Fruit fly (Drosophila melanogaster) whole organism, adult: Measurements from ENCODE around the gene fy.
A peak's percentile ranks its signal among the peaks of the same experiment; 100 is the strongest.

ENCODE experiments used
- CG11617 ChIP-seq: fragments of 200-800 bp; sonication (Bioruptor generic); optimal IDR thresholded peaks from 2 replicates; lab custom pipeline; 2017; ENCODE audit warnings: mild to moderate bottlenecking, missing biosample characterization, missing genetic modification reagents, missing genetic modification characterization
- CG12768 ChIP-seq: fragments of 200-800 bp; sonication (Bioruptor generic); optimal IDR thresholded peaks from 2 replicates; lab custom pipeline; 2017; ENCODE audit warnings: missing biosample characterization, missing genetic modification characterization, mild to moderate bottlenecking, moderate library complexity, missing genetic modification reagents
- CG14711 ChIP-seq: fragments of 200-800 bp; sonication (Bioruptor generic); optimal IDR thresholded peaks from 2 replicates; lab custom pipeline; 2018; ENCODE audit warnings: missing biosample characterization, mild to moderate bottlenecking, missing genetic modification characterization, moderate library complexity
- CG1620 ChIP-seq: fragments of 200-800 bp; sonication (Bioruptor generic); optimal IDR thresholded peaks from 2 replicates; lab custom pipeline; 2016; ENCODE audit warnings: missing biosample characterization, missing genetic modification characterization
- CG33017 ChIP-seq: fragments of 200-800 bp; sonication (Bioruptor generic); optimal IDR thresholded peaks from 2 replicates; lab custom pipeline; 2018; ENCODE audit warnings: missing biosample characterization, mild to moderate bottlenecking, missing genetic modification characterization, moderate library complexity
- CG5204 ChIP-seq: fragments of 200-800 bp; sonication (Bioruptor generic); optimal IDR thresholded peaks from 2 replicates; lab custom pipeline; 2016; ENCODE audit warnings: missing biosample characterization, missing genetic modification characterization
- CG7045 ChIP-seq: fragments of 200-800 bp; sonication (Bioruptor generic); optimal IDR thresholded peaks from 2 replicates; lab custom pipeline; 2017; ENCODE audit warnings: missing biosample characterization, mild to moderate bottlenecking, missing genetic modification characterization
- CG7101 ChIP-seq: fragments of 200-800 bp; sonication (Bioruptor generic); optimal IDR thresholded peaks from 2 replicates; lab custom pipeline; 2018; ENCODE audit warnings: missing biosample characterization, mild to moderate bottlenecking, missing genetic modification characterization, moderate library complexity
- Clk ChIP-seq: fragments of 200-800 bp; sonication (Bioruptor generic); optimal IDR thresholded peaks from 2 replicates; lab custom pipeline; 2017; ENCODE audit warnings: missing biosample characterization, missing genetic modification characterization
- Crg-1 ChIP-seq: fragments of 200-800 bp; sonication (Bioruptor generic); optimal IDR thresholded peaks from 2 replicates; lab custom pipeline; 2016; ENCODE audit warnings: missing biosample characterization, missing genetic modification characterization
- Hr96 ChIP-seq: fragments of 200-800 bp; sonication (Bioruptor generic); optimal IDR thresholded peaks from 2 replicates; lab custom pipeline; 2016; ENCODE audit warnings: missing biosample characterization, missing genetic modification characterization
- Mnt ChIP-seq: fragments of 200-800 bp; sonication (Bioruptor generic); optimal IDR thresholded peaks from 2 replicates; lab custom pipeline; 2016; ENCODE audit warnings: missing biosample characterization, mild to moderate bottlenecking, missing genetic modification characterization
- bab1 ChIP-seq: fragments of 200-800 bp; sonication (Bioruptor generic); optimal IDR thresholded peaks from 3 replicates; lab custom pipeline; 2019; ENCODE audit warnings: missing biosample characterization, mild to moderate bottlenecking, missing genetic modification characterization, moderate library complexity
- cic ChIP-seq: fragments of 200-800 bp; sonication (Bioruptor generic); optimal IDR thresholded peaks from 2 replicates; lab custom pipeline; 2017; ENCODE audit warnings: missing biosample characterization, mild to moderate bottlenecking, missing genetic modification characterization, moderate library complexity
- cnc ChIP-seq, 2 experiments: fragments of >200 bp; optimal IDR thresholded peaks; 2 replicates each; lab custom pipeline; 2017
- kay ChIP-seq: fragments of 200-800 bp; sonication (Bioruptor generic); peaks from one replicate; lab custom pipeline; 2016; ENCODE audit warnings: missing biosample characterization, missing genetic modification characterization, borderline replicate concordance
- ovo ChIP-seq: fragments of 200-800 bp; sonication (Bioruptor generic); optimal IDR thresholded peaks from 2 replicates; lab custom pipeline; 2016; ENCODE audit warnings: missing biosample characterization, missing genetic modification characterization
- pad ChIP-seq: fragments of 200-800 bp; sonication (Bioruptor generic); optimal IDR thresholded peaks from 3 replicates; lab custom pipeline; 2017; ENCODE audit warnings: missing biosample characterization, missing genetic modification characterization, mild to moderate bottlenecking, moderate library complexity, missing genetic modification reagents
- tj ChIP-seq: fragments of 200-800 bp; sonication (Bioruptor generic); optimal IDR thresholded peaks from 3 replicates; lab custom pipeline; 2017; ENCODE audit warnings: missing biosample characterization, mild to moderate bottlenecking, missing genetic modification characterization, moderate library complexity
- toe ChIP-seq: fragments of 200-800 bp; sonication (Bioruptor generic); optimal IDR thresholded peaks from 2 replicates; lab custom pipeline; 2016; ENCODE audit warnings: missing biosample characterization, missing genetic modification characterization

Gene fy

dm6 chr2L:8416350-8417046 lies 13.4 kb upstream of the fy start:
- TF ChIP-seq CG5204 (GFP tag; lab: Kevin White, UChicago) (no peak), CG33017 (tag; lab: Kevin White, UChicago) (peak; percentile 1), cic (GFP tag; lab: Kevin White, UChicago) (peak; percentile 19), kay (GFP tag; lab: Kevin White, UChicago) (no peak), ovo (GFP tag; lab: Kevin White, UChicago) (no peak), CG12768 (GFP tag; lab: Kevin White, UChicago) (no peak), Crg-1 (GFP tag; lab: Kevin White, UChicago) (no peak), Mnt (GFP tag; lab: Kevin White, UChicago) (no peak), CG14711 (tag; lab: Kevin White, UChicago) (no peak), CG7101 (no peak), Clk (GFP tag; lab: Kevin White, UChicago) (no peak), CG11617 (GFP tag; lab: Kevin White, UChicago) (no peak), Hr96 (peak; percentile 33), tj (GFP tag; lab: Kevin White, UChicago) (peak; percentile 10), bab1 (peak; percentile 8), CG7045 (GFP tag; lab: Kevin White, UChicago) (peak; percentile 5)

- no peak for TF ChIP-seq Crg-1 (GFP tag; lab: Kevin White, UChicago)
- peak; percentile 44 for TF ChIP-seq pad
- peak; percentile 25 for TF ChIP-seq CG7045 (GFP tag; lab: Kevin White, UChicago)
- no peak for TF ChIP-seq cnc (optimal IDR thresholded peaks at IDR 0.05; lab: Kevin White, UChicago)
- TF ChIP-seq Hr96 = no peak
- no peak for TF ChIP-seq cic (GFP tag; lab: Kevin White, UChicago)
- peak; percentile 17 for TF ChIP-seq tj (GFP tag; lab: Kevin White, UChicago)
- TF ChIP-seq CG11617 (GFP tag; lab: Kevin White, UChicago) = peak; percentile 59
- peak; percentile 51 for TF ChIP-seq CG33017 (tag; lab: Kevin White, UChicago)
- TF ChIP-seq bab1 = no peak
- TF ChIP-seq kay (GFP tag; lab: Kevin White, UChicago) = no peak
- peak; percentile 48 for TF ChIP-seq CG12768 (GFP tag; lab: Kevin White, UChicago)
- peak; percentile 60 for TF ChIP-seq CG5204 (GFP tag; lab: Kevin White, UChicago)
- TF ChIP-seq Clk (GFP tag; lab: Kevin White, UChicago) = no peak
- TF ChIP-seq CG14711 (tag; lab: Kevin White, UChicago) = no peak
- TF ChIP-seq CG1620 = peak; percentile 61
- TF ChIP-seq Mnt (GFP tag; lab: Kevin White, UChicago) = no peak
- TF ChIP-seq toe (GFP tag; lab: Kevin White, UChicago) = no peak
- peak; percentile 59 for TF ChIP-seq ovo (GFP tag; lab: Kevin White, UChicago)
- peak; percentile 68 for TF ChIP-seq CG7101
Observed at dm6 chr2L:8414887-8415883, 12.1 kb upstream of the fy start, which contains the start of the genes CG13398 and Akap200. CG13398 (minus strand) TSS chr2L:8415256. Akap200 (plus strand) TSS chr2L:8415690.

DNA sequence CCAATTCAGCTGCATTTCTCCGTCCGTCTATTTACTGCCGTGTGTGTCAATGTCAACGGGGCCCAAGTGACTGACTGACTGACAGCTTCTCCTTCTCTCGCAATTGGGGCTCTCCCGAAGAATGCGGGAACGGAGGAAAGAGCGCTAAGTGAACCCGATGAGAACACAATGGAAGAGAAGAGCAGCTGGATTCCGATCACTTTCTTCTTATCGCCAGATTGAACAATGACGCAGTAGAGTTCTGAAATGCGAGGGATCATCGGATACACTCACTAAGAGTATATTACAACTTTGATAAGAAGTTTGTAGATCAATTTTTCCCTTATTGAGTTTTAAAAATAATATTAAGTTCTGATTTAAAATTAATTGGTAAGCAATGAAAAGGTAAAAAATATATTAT lies 8.4 kb upstream of the fy start, which contains the start of gene Naglu:
Naglu (minus strand) TSS at position 339 of the 400 bp plus-strand sequence.
- TF ChIP-seq Mnt (GFP tag; lab: Kevin White, UChicago) = no peak
- no peak for TF ChIP-seq tj (GFP tag; lab: Kevin White, UChicago)
- peak; percentile 27 for TF ChIP-seq cic (GFP tag; lab: Kevin White, UChicago)
- TF ChIP-seq Clk (GFP tag; lab: Kevin White, UChicago) = no peak
- TF ChIP-seq CG33017 (tag; lab: Kevin White, UChicago) = peak; percentile 5
- TF ChIP-seq CG12768 (GFP tag; lab: Kevin White, UChicago) = peak; percentile 17
- TF ChIP-seq CG7101 = peak; percentile 24
- peak; percentile 7 for TF ChIP-seq CG11617 (GFP tag; lab: Kevin White, UChicago)
- no peak for TF ChIP-seq bab1
- no peak for TF ChIP-seq toe (GFP tag; lab: Kevin White, UChicago)
- TF ChIP-seq ovo (GFP tag; lab: Kevin White, UChicago) = no peak
- no peak for TF ChIP-seq CG5204 (GFP tag; lab: Kevin White, UChicago)
- no peak for TF ChIP-seq kay (GFP tag; lab: Kevin White, UChicago)
- TF ChIP-seq pad = no peak
- TF ChIP-seq CG7045 (GFP tag; lab: Kevin White, UChicago) = no peak
- TF ChIP-seq CG1620 = no peak
- TF ChIP-seq Crg-1 (GFP tag; lab: Kevin White, UChicago) = no peak
- TF ChIP-seq cnc (optimal IDR thresholded peaks at IDR 0.05; lab: Kevin White, UChicago) = no peak
- TF ChIP-seq Hr96 = no peak
- TF ChIP-seq CG14711 (tag; lab: Kevin White, UChicago) = no peak

DNA sequence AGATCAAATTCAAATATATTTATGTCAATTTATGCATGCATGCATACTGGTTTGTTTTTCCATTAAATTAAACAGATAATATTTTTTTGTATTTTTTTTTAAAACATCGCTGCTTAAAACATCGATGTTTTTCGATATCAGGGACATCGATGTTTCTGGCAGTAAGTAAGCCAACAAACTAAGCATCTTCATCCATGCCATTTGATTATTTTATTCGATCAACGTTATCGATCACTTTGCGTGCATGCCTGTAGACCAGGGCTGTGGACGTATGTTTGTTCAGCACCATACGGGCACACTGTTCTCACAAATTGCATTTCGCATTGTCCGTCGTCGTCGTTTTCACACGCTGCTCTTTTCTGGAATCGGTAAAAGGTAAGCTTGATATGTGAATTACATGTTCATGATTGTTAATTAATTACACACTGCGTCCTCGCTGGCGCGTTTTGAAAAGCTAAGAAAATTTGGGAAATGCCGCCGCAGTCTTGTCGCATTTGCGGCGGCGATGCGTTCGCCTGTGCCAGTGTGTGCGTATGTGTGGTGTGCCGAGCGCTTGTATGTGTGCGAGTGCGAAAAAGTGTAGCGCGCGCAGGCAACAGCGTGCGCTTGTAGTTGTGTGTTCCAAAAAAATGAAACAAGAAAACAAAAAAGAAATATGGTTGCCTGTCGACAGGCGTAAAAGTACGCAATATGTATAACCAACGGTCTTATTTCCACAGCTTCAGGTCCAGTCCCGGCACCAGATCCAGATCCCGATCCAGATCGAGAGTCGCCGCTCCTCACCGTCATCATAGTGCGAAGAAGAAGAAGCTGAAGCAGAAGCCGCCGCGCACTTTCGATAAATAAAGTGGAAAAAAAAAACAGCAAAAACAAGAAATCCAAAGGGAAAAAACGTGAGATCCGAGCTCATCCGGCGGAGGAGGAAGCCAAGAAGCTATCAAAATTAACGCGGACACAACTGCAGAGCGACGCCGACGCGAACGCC lies 498 bp upstream of the fy start, which contains the start of gene emb:
emb (plus strand) TSS at position 288 of the 985 bp plus-strand sequence.
- peak; percentile 79 for TF ChIP-seq bab1
- TF ChIP-seq tj (GFP tag; lab: Kevin White, UChicago) = peak; percentile 51
- TF ChIP-seq CG7101 = peak; percentile 56
- TF ChIP-seq CG12768 (GFP tag; lab: Kevin White, UChicago) = peak; percentile 37
- TF ChIP-seq CG14711 (tag; lab: Kevin White, UChicago) = no peak
- TF ChIP-seq CG7045 (GFP tag; lab: Kevin White, UChicago) = no peak
- no peak for TF ChIP-seq kay (GFP tag; lab: Kevin White, UChicago)
- peak; percentile 50 for TF ChIP-seq CG11617 (GFP tag; lab: Kevin White, UChicago)
- peak; percentile 11 for TF ChIP-seq CG1620
- peak; percentile 80 for TF ChIP-seq cic (GFP tag; lab: Kevin White, UChicago)
- peak; percentile 80 for TF ChIP-seq Mnt (GFP tag; lab: Kevin White, UChicago)
- TF ChIP-seq ovo (GFP tag; lab: Kevin White, UChicago) = no peak
- peak; percentile 47 for TF ChIP-seq pad
- peak; percentile 43 for TF ChIP-seq Crg-1 (GFP tag; lab: Kevin White, UChicago)
- TF ChIP-seq CG5204 (GFP tag; lab: Kevin White, UChicago) = no peak
- no peak for TF ChIP-seq CG33017 (tag; lab: Kevin White, UChicago)
- TF ChIP-seq toe (GFP tag; lab: Kevin White, UChicago) = no peak
- TF ChIP-seq cnc (optimal IDR thresholded peaks at IDR 0.05; lab: Kevin White, UChicago) = no peak
- no peak for TF ChIP-seq Hr96
- TF ChIP-seq Clk (GFP tag; lab: Kevin White, UChicago) = peak; percentile 8
